Worm (Caenorhabditis elegans) whole organism, early embryonic: Measurements from ENCODE around the gene T26H5.11.
A peak's percentile ranks its signal among the peaks of the same experiment; 100 is the strongest.

Experiments
- B0310.2 ChIP-seq: sonication (generic microtip); optimal IDR thresholded peaks from 2 replicates; lab custom pipeline; 2016; ENCODE audit warnings: mild to moderate bottlenecking, missing genetic modification characterization, missing compliant biosample characterization
- F13C5.2 ChIP-seq: sonication (generic microtip); optimal IDR thresholded peaks from 2 replicates; lab custom pipeline; 2017; ENCODE audit warnings: mild to moderate bottlenecking, missing genetic modification characterization, inconsistent platforms, missing compliant biosample characterization
- aly-1 ChIP-seq: sonication (generic microtip); optimal IDR thresholded peaks from 2 replicates; lab custom pipeline; 2016; ENCODE audit warnings: missing genetic modification characterization, missing compliant biosample characterization
- ama-1 ChIP-seq: fragments of 150-350 bp; optimal IDR thresholded peaks from 2 replicates; lab custom pipeline; 2014
- ceh-13 ChIP-seq: fragments of 200-800 bp; sonication (Bioruptor generic); optimal IDR thresholded peaks from 2 replicates; lab custom pipeline; 2018; ENCODE audit warnings: mild to moderate bottlenecking, missing genetic modification characterization, missing compliant biosample characterization
- ceh-36 ChIP-seq: sonication (generic microtip); optimal IDR thresholded peaks from 2 replicates; lab custom pipeline; 2016; ENCODE audit warnings: missing genetic modification characterization, inconsistent platforms, missing compliant biosample characterization
- ets-7 ChIP-seq: sonication (generic microtip); optimal IDR thresholded peaks from 2 replicates; lab custom pipeline; 2016; ENCODE audit warnings: missing genotype, missing genetic modification characterization, missing compliant biosample characterization
- flt-1 ChIP-seq: fragments of 200-800 bp; sonication (Bioruptor generic); IDR thresholded peaks from 2 replicates; pipeline ENCODE4 v1.3.6; 2022; ENCODE audit warnings: missing genetic modification characterization, missing compliant biosample characterization
- hmbx-1 ChIP-seq: sonication (generic microtip); optimal IDR thresholded peaks from 2 replicates; lab custom pipeline; 2016; ENCODE audit warnings: mild to moderate bottlenecking, missing genetic modification characterization, missing compliant biosample characterization
- hmg-4 ChIP-seq: fragments of 200-800 bp; sonication (Bioruptor generic); optimal IDR thresholded peaks from 2 replicates; lab custom pipeline; 2018; ENCODE audit warnings: mild to moderate bottlenecking, missing genetic modification characterization, missing compliant biosample characterization
- hnd-1 ChIP-seq: sonication (generic microtip); optimal IDR thresholded peaks from 2 replicates; lab custom pipeline; 2016; ENCODE audit warnings: missing genetic modification characterization, missing compliant biosample characterization
- pes-1 ChIP-seq: fragments of 200-800 bp; sonication (Bioruptor generic); IDR thresholded peaks from 2 replicates; pipeline ENCODE4 v1.3.6; 2022; ENCODE audit warnings: missing genetic modification reagents, missing genetic modification characterization, missing compliant biosample characterization
- scrt-1 ChIP-seq: fragments of 200-800 bp; sonication (Bioruptor generic); IDR thresholded peaks from 2 replicates; pipeline ENCODE4 v1.3.6; 2022; ENCODE audit warnings: missing genetic modification characterization, missing compliant biosample characterization
- sea-1 ChIP-seq: fragments of 200-800 bp; sonication (Bioruptor generic); conservative IDR thresholded peaks from 2 replicates; pipeline ENCODE4 v1.3.6; 2022; ENCODE audit warnings: missing genetic modification characterization, missing compliant biosample characterization
- tbx-11 ChIP-seq: fragments of 200-800 bp; sonication (Bioruptor generic); IDR thresholded peaks from 2 replicates; pipeline ENCODE4 v1.3.6; 2022; ENCODE audit warnings: missing genetic modification characterization, missing compliant biosample characterization
- tbx-37 ChIP-seq: fragments of 200-800 bp; sonication (Bioruptor generic); conservative IDR thresholded peaks from 2 replicates; pipeline ENCODE4 v1.3.6; 2022; ENCODE audit warnings: missing genetic modification reagents, missing genetic modification characterization, missing compliant biosample characterization
- tra-4 ChIP-seq: sonication (generic microtip); optimal IDR thresholded peaks from 2 replicates; lab custom pipeline; 2017; ENCODE audit warnings: missing genetic modification characterization, missing compliant biosample characterization

Gene T26H5.11

DNA sequence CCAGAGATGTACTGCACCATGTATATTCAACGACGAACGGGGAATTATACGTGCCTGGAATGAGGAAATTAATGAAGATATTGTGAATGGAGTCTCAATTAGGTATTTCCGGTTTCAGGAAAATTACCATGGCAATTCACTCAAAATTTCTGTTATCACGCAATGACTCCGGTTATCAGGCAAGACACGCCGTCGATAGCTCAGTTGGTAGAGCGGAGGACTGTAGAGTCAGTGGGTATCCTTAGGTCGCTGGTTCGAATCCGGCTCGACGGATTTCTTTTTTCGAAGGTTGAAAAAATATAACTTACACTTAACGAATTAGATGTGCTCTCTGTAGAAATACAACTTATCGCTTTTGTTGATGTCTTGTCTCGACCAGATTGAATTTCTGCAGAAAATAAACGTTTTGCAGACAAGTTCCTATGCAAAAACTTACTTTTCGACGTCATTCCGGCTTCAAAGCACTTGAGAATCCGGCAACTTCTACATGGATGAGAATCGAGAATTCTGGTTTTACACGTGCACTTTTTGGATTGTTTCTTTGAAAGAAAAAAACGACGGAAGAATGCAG is 36.5 kb upstream of the T26H5.11 start:
- TF ChIP-seq tbx-11 (GFP tag; lab: Robert Waterston, UW) (no peak), aly-1 (tag; lab: Kevin White, UChicago) (no peak), ama-1 (no peak), tbx-37 (GFP tag; lab: Robert Waterston, UW) (no peak), B0310.2 (tag; lab: Kevin White, UChicago) (no peak), hmg-4 (no peak), ceh-36 (tag; lab: Kevin White, UChicago) (no peak), hmbx-1 (tag; lab: Kevin White, UChicago) (no peak), ceh-13 (GFP tag; lab: Kevin White, UChicago) (no peak), ets-7 (tag; lab: Kevin White, UChicago) (no peak), F13C5.2 (tag; lab: Kevin White, UChicago) (no peak), pes-1 (GFP tag; lab: Robert Waterston, UW) (no peak)

DNA sequence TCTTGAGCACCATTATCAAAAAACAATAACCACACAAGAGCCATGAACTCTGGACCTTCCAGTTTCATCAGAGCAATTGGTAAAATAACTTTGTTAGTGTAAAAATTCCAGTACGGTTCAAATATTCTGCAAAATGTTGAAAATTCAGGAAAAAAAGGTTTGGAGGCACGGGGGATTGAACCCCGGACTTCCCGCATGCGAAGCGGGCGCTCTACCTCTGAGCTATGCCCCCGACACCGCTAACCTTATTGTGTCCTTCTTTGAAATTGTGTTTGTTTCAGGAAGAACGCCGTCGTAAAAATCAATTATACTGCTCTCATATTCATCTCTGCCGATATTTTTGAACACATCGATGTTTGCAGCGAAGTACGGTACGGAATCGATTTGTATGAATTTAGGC is 35.7 kb upstream of the T26H5.11 start:
- no peak for TF ChIP-seq F13C5.2 (tag; lab: Kevin White, UChicago)
- no peak for TF ChIP-seq pes-1 (GFP tag; lab: Robert Waterston, UW)
- no peak for TF ChIP-seq tbx-11 (GFP tag; lab: Robert Waterston, UW)

DNA sequence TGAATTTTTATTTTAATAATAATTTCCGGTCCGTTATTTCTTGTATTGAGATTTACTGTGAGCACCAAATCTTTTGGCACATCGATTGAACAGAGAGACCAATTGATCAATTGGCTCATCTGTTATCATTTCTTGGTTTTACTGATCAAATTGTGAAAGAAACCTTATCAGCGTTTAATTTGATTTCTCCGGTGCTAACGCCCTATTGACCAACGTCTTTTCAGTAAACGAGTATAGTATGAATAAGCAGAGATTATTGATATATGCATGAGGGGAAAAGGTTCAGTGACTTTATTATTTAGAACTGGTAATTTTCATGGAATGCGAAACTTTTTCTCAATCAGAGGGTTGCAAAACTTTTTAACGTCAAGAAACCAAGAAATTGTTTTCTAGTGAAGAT is 35.0 kb upstream of the T26H5.11 start:
- no peak for TF ChIP-seq ets-7 (tag; lab: Kevin White, UChicago)
- no peak for TF ChIP-seq pes-1 (GFP tag; lab: Robert Waterston, UW)
- TF ChIP-seq B0310.2 (tag; lab: Kevin White, UChicago): no peak
- no peak for TF ChIP-seq ceh-13 (GFP tag; lab: Kevin White, UChicago)
- no peak for TF ChIP-seq tbx-11 (GFP tag; lab: Robert Waterston, UW)
- no peak for TF ChIP-seq F13C5.2 (tag; lab: Kevin White, UChicago)
- no peak for TF ChIP-seq ceh-36 (tag; lab: Kevin White, UChicago)
- TF ChIP-seq tbx-37 (GFP tag; lab: Robert Waterston, UW): no peak
- no peak for TF ChIP-seq flt-1 (GFP tag; lab: Robert Waterston, UW)
- TF ChIP-seq hmbx-1 (tag; lab: Kevin White, UChicago): no peak
- no peak for TF ChIP-seq ama-1
- no peak for TF ChIP-seq tra-4 (tag; lab: Kevin White, UChicago)
- no peak for TF ChIP-seq sea-1 (GFP tag; lab: Robert Waterston, UW)

ce11 chrV:15478597-15478996 is 34.5 kb upstream of the T26H5.11 start, which contains the start of gene C06B8.2:
C06B8.2 (minus strand) TSS chrV:15478749.
- TF ChIP-seq F13C5.2 (tag; lab: Kevin White, UChicago) (no peak), scrt-1 (GFP tag; lab: Robert Waterston, UW) (no peak)

DNA sequence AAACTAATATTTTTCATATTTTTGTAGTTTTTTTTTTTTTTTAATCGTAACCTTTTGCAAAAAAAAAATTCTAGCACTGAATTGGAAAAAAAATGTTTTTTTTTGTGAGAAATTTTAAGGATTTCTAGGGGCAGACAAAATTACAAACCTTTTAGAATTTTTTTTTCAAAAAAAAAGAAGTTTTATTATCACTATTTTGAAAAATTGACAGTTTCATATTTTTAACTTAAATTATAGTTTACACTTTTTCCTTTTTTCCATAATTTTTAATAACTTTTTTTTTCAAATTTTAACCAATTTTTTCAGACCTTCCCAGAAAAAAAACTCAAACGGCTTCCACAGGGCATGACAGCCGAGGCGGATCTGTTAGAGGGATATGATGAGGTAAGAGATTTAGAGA is 26.9 kb upstream of the T26H5.11 start, which contains the start of gene dpf-1:
Gene dpf-1 (plus strand): TSS at position 301 of the 400 bp plus-strand sequence.
- TF ChIP-seq tbx-11 (GFP tag; lab: Robert Waterston, UW) (no peak), pes-1 (GFP tag; lab: Robert Waterston, UW) (no peak)

ce11 chrV:15466719-15467118 is 22.6 kb upstream of the T26H5.11 start:
- no peak for TF ChIP-seq sea-1 (GFP tag; lab: Robert Waterston, UW)
- TF ChIP-seq ets-7 (tag; lab: Kevin White, UChicago): no peak
- TF ChIP-seq hnd-1 (tag; lab: Kevin White, UChicago): no peak
- TF ChIP-seq B0310.2 (tag; lab: Kevin White, UChicago): no peak
- TF ChIP-seq pes-1 (GFP tag; lab: Robert Waterston, UW): no peak
- no peak for TF ChIP-seq aly-1 (tag; lab: Kevin White, UChicago)
- no peak for TF ChIP-seq flt-1 (GFP tag; lab: Robert Waterston, UW)
- no peak for TF ChIP-seq ceh-13 (GFP tag; lab: Kevin White, UChicago)

- TF ChIP-seq sea-1 (GFP tag; lab: Robert Waterston, UW): no peak
- TF ChIP-seq ets-7 (tag; lab: Kevin White, UChicago): no peak
- TF ChIP-seq ama-1: no peak
- TF ChIP-seq flt-1 (GFP tag; lab: Robert Waterston, UW): no peak
- TF ChIP-seq F13C5.2 (tag; lab: Kevin White, UChicago): no peak
- no peak for TF ChIP-seq aly-1 (tag; lab: Kevin White, UChicago)
- TF ChIP-seq hmbx-1 (tag; lab: Kevin White, UChicago): no peak
- TF ChIP-seq hnd-1 (tag; lab: Kevin White, UChicago): no peak
- no peak for TF ChIP-seq tbx-37 (GFP tag; lab: Robert Waterston, UW)
- TF ChIP-seq pes-1 (GFP tag; lab: Robert Waterston, UW): no peak
- no peak for TF ChIP-seq tra-4 (tag; lab: Kevin White, UChicago)
- no peak for TF ChIP-seq ceh-36 (tag; lab: Kevin White, UChicago)
These were observed 21.9 kb upstream of the T26H5.11 start for ce11 chrV:15466017-15466416.

DNA sequence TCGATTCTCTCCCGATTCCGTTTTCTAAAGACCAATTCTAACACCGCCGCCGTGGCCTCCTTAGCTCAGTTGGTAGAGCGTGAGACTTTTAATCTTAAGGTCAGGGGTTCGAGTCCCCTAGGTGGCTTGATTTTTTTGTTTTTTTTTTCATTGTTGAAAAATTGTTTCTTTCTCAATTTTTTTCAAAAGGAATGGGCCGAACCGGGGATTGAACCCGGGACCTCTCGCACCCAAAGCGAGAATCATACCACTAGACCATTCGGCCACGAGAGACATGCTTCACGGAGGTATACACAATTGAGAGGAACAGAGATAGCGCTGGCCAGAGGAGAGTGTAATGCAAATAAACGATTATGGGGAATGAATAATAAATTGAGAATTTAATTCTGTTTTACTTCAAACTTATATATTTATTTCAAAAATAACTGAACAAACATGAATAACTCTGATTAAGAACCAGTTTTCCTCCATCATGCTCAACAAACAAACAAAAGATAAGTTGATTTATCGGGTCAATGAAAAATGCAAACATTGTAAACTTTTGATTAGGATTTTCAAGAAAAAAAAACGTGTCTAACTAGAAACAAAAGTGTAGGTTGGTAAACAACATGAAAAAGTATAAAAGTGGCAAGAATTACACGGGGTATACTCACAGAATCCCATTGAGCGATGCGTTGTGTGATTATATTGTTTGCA is 21.1 kb upstream of the T26H5.11 start, which contains the start of gene pqn-71:
Gene pqn-71 (plus strand): TSS at position 646 of the 696 bp plus-strand sequence.
- TF ChIP-seq hnd-1 (tag; lab: Kevin White, UChicago) (peak; percentile 69), pes-1 (GFP tag; lab: Robert Waterston, UW) (peak; percentile 86), sea-1 (GFP tag; lab: Robert Waterston, UW) (peak; percentile 86), ceh-13 (GFP tag; lab: Kevin White, UChicago) (peak; percentile 55), B0310.2 (tag; lab: Kevin White, UChicago) (peak; percentile 57), F13C5.2 (tag; lab: Kevin White, UChicago) (peak; percentile 93), ama-1 (no peak), hmbx-1 (tag; lab: Kevin White, UChicago) (peak; percentile 65), flt-1 (GFP tag; lab: Robert Waterston, UW) (peak; percentile 67), scrt-1 (GFP tag; lab: Robert Waterston, UW) (peak; percentile 83), tbx-11 (GFP tag; lab: Robert Waterston, UW) (peak; percentile 78), ceh-36 (tag; lab: Kevin White, UChicago) (peak; percentile 74), hmg-4 (peak; percentile 94), aly-1 (tag; lab: Kevin White, UChicago) (peak; percentile 81), ets-7 (tag; lab: Kevin White, UChicago) (peak; percentile 67), tra-4 (tag; lab: Kevin White, UChicago) (peak; percentile 77), tbx-37 (GFP tag; lab: Robert Waterston, UW) (peak; percentile 72)
